Fruit fly (Drosophila melanogaster): ENCODE results near the gene CG15283.

DNA sequence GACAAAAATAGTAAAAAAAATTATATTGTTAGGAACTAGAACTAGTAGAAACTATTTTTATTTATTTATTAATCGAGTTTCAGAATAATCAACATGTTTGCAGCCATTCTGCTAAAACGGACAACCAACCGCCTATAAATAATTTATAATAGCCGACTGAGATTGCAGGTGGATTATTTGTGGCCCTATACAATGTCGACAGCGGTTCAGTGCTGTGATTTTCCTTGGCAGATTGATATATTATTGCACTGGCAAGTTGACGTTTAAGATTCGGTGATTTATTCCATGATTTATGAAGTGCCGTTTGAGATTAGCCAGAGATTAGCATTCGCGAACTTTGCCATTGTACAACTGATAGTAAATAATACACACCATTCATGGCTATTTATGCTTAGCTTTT is 46.2 kb upstream of the CG15283 start:
- no peak for TF ChIP-seq kay (GFP tag; ENCODE audit: borderline replicate concordance)
- no peak for TF ChIP-seq Crg-1 (GFP tag; optimal IDR thresholded peaks at IDR 0.05)
- no peak for TF ChIP-seq tj (GFP tag; optimal IDR thresholded peaks at IDR 0.05)
- TF ChIP-seq CG1620 (GFP tag; optimal IDR thresholded peaks at IDR 0.05) = no peak
- no peak for TF ChIP-seq CG12768 (GFP tag; optimal IDR thresholded peaks at IDR 0.05)
